Worm (Caenorhabditis elegans): ENCODE results near the gene T06C12.12.

T06C12.12 gene

ce11 chrV:15863042-15863441, 28.8 kb upstream of the T06C12.12 start, which contains the start of gene srh-299:
TSS of gene srh-299 (plus strand) at chrV:15863342.
- TF ChIP-seq ztf-4 (tag; optimal IDR thresholded peaks at IDR 0.05) (no peak), rnt-1 (tag; optimal IDR thresholded peaks at IDR 0.05) (no peak), ztf-11 (tag; optimal IDR thresholded peaks at IDR 0.05) (no peak)

- TF ChIP-seq aly-2 (tag; optimal IDR thresholded peaks at IDR 0.05): no peak
- TF ChIP-seq blmp-1 (tag; optimal IDR thresholded peaks at IDR 0.05): no peak
- TF ChIP-seq zip-4 (GFP tag; optimal IDR thresholded peaks at IDR 0.05): no peak
- no peak for TF ChIP-seq lin-14 (GFP tag; optimal IDR thresholded peaks at IDR 0.05)
- TF ChIP-seq lin-13 (GFP tag; optimal IDR thresholded peaks at IDR 0.05): no peak
- no peak for TF ChIP-seq efl-1 (optimal IDR thresholded peaks at IDR 0.05)
- no peak for TF ChIP-seq efl-1 (GFP tag; optimal IDR thresholded peaks at IDR 0.05 in 1 of 2)
- no peak for TF ChIP-seq snu-23 (GFP tag; optimal IDR thresholded peaks at IDR 0.05)
- TF ChIP-seq sup-37 (GFP tag; optimal IDR thresholded peaks at IDR 0.05): no peak
- no peak for TF ChIP-seq lin-35 (GFP tag; optimal IDR thresholded peaks at IDR 0.05)
- TF ChIP-seq ceh-88 (GFP tag; IDR thresholded peaks at IDR 0.05): no peak
- TF ChIP-seq unc-98 (GFP tag; IDR thresholded peaks at IDR 0.05): no peak
- no peak for TF ChIP-seq hlh-4 (tag; optimal IDR thresholded peaks at IDR 0.05)
- no peak for TF ChIP-seq ceh-63 (GFP tag; optimal IDR thresholded peaks at IDR 0.05)
- no peak for TF ChIP-seq irx-1 (tag; optimal IDR thresholded peaks at IDR 0.05)
- no peak for TF ChIP-seq fos-1 (tag; optimal IDR thresholded peaks at IDR 0.05)
- TF ChIP-seq nhr-71 (tag; optimal IDR thresholded peaks at IDR 0.05): no peak
- no peak for TF ChIP-seq pqm-1 (tag; optimal IDR thresholded peaks at IDR 0.05)
- no peak for TF ChIP-seq unc-62 (GFP tag; optimal IDR thresholded peaks at IDR 0.05)
- no peak for TF ChIP-seq C34B4.2 (tag; optimal IDR thresholded peaks at IDR 0.05)
- TF ChIP-seq lin-39 (tag; optimal IDR thresholded peaks at IDR 0.05): no peak
These were observed 26.0 kb upstream of the T06C12.12 start, which contains the start of gene srh-293 for ce11 chrV:15865839-15866238. TSS of gene srh-293 (plus strand) at chrV:15866139.

DNA sequence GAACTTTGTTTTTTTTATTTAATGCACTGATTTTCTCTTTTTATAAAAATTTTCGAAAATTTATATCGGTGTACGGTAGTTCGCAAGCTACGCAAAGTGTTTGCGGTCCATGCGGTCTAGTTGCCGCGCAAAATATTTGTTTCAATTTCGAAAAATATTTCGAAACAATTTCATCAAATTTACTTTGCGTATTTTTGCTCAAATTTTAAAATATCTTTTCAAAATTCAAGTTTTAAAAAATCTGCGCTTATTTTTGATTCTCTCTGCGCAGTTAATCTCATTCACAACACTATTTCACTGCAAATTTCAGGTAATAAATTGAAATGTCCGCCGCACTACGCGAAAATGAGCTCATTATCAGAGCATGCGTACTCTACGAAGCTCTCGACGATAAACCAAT, 24.5 kb upstream of the T06C12.12 start, which contains the start of gene fbxa-197:
Gene fbxa-197, plus strand, starts transcription at position 301 of the 400 bp plus-strand sequence.
- TF ChIP-seq unc-86 (tag; optimal IDR thresholded peaks at IDR 0.05) (no peak), lin-14 (GFP tag; optimal IDR thresholded peaks at IDR 0.05) (no peak), fkh-10 (GFP tag; optimal IDR thresholded peaks at IDR 0.05) (no peak), ceh-63 (GFP tag; optimal IDR thresholded peaks at IDR 0.05) (no peak), nhr-19 (GFP tag; conservative IDR thresholded peaks at IDR 0.05) (no peak), lin-13 (GFP tag; optimal IDR thresholded peaks at IDR 0.05) (no peak), lir-3 (tag; optimal IDR thresholded peaks at IDR 0.05; ENCODE audit: poor library complexity) (no peak), nhr-11 (tag; optimal IDR thresholded peaks at IDR 0.05) (no peak), aly-2 (tag; optimal IDR thresholded peaks at IDR 0.05) (no peak), elt-3 (tag; optimal IDR thresholded peaks at IDR 0.05) (no peak), alr-1 (tag; optimal IDR thresholded peaks at IDR 0.05; ENCODE audit: borderline replicate concordance) (no peak), nhr-76 (tag; optimal IDR thresholded peaks at IDR 0.05) (no peak), F16B12.6 (tag; optimal IDR thresholded peaks at IDR 0.05) (no peak), nhr-85 (tag) (no peak), pqm-1 (tag; optimal IDR thresholded peaks at IDR 0.05) (no peak), dsc-1 (tag; optimal IDR thresholded peaks at IDR 0.05) (no peak)

ce11 chrV:15870356-15870755, 21.5 kb upstream of the T06C12.12 start, which contains the start of gene str-57:
TSS of gene str-57 (plus strand) at chrV:15870656.
- TF ChIP-seq fkh-8 (tag; optimal IDR thresholded peaks at IDR 0.05): peak; percentile 28
- no peak for TF ChIP-seq nhr-84 (tag; optimal IDR thresholded peaks at IDR 0.05)
- TF ChIP-seq nhr-47 (tag; optimal IDR thresholded peaks at IDR 0.05): no peak
- TF ChIP-seq mdl-1 (tag; optimal IDR thresholded peaks at IDR 0.05): no peak

All from whole organism, L1 larva.